Worm (Caenorhabditis elegans) whole organism, dauer: ENCODE data around the gene ubc-22.

Source experiments
- unc-62 ChIP-seq: sonication (generic microtip); optimal IDR thresholded peaks from 2 replicates; lab custom pipeline; 2017; ENCODE audit warnings: missing biosample characterization, missing genetic modification reagents, missing genetic modification characterization

The ubc-22 gene

DNA sequence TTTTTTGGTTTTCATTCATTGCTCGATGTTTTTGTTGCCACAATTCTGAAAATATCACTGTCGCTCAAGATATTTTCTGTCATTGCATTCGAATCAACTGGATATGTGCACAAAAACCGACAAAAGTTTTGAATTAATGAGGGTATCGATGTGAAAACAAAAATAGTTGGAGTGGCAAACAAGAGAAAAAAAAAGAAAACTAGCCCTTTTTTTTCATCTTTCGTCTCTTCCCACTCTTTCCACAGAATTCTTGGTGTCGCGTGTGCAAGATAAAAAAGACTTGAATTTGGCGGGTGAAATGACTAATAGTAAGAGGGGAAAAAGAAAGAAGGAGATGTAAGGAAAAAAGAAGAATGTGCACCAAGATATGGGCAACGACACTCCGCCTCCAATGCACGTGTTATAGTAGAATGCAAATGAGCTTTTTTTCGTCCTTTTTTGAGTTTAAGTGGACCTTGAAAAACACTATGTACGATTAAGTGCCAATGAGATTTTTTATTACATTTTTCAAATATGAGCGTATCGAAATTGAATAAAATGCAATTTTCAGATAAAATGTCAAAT, at the start of gene ubc-22, which contains the start of gene ubc-21:
ubc-22 (minus strand) TSS at position 51 of the 564 bp plus-strand sequence.
ubc-21 (plus strand) TSS at position 514 of the 564 bp plus-strand sequence.
- no peak for TF ChIP-seq unc-62 (GFP tag; lab: Kevin White, UChicago)

DNA sequence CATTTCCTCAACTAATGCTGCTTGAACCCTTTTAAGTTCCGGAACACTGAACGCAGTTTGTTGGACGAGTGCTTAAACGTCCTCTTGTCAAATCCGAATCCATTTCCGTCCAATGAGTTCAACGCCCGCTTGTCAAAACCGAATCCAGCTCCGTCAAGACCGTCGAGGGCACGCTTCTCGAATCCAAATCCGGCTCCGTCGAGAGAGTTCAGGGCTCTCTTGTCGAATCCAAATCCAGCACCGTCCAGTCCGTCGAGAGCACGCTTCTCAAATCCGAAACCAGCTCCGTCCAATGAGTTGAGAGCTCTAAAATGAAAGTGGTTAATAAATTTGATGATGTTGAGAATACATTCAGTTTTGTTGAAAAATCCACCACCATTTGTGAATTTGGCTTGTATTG, 48.8 kb upstream of the ubc-22 start:
- TF ChIP-seq unc-62 (GFP tag; lab: Kevin White, UChicago), result no peak

DNA sequence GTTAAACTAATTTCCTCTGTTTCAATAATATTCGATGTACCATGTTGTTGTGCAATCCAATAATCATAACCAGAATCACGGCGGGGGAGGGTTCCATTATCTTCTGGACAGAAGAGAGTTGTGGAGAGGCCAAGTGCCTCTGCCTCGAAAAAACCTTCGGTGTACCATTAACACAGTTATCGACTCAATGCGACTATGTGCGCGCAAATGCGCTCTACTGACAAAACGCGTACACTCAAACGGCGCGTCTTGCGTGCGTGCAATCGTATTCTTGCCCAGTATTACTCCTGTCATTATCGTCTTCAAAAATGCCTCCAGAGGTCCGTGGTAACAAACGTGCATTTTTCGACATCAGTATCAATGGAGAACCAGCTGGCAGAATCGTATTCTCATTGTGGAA, 42.1 kb upstream of the ubc-22 start, which contains the start of gene cyn-8:
cyn-8 (plus strand) TSS at position 217 of the 400 bp plus-strand sequence.
- TF ChIP-seq unc-62 (GFP tag; lab: Kevin White, UChicago), result no peak

DNA sequence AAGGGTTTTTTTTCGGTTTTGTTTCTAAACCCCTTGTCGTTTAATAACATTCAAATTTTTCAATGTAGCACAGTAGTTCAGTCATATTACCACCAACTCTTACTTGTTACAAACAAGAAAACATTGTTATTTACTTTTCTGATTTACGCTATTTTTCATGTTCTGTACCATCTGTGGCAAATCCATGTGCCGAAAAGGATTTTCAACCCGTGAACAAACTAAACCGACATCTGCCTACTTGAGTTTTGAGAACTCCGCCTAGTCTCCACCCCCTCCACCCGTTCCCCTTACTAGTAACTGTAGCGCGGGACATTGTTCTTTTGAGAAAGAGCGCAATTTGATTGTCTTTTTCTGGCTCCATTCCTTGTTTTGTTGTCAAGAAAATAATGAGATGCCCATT, 36.1 kb upstream of the ubc-22 start, which contains the start of gene ensh-1:
ensh-1 (plus strand) TSS at position 301 of the 400 bp plus-strand sequence.
- TF ChIP-seq unc-62 (GFP tag; lab: Kevin White, UChicago), result no peak

DNA sequence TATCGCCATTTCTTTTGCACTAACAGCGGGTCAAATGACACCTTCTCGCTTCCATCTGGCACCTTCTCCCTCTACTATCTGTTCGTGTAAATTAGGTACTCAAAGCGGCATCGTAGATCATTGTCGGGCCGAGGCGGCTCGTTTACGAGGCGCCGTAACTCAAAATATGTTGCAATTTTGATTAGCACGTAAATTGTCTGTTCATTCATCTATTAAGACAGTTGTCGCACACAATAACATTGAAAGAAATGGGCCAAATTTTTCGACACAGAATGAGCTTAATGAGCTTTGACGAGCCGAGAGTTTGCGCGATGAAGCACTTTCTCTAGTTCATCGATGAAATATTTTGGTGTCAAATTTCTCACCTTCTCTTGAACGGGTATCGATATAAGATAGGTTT, 34.0 kb upstream of the ubc-22 start:
- no peak for TF ChIP-seq unc-62 (GFP tag; lab: Kevin White, UChicago)

DNA sequence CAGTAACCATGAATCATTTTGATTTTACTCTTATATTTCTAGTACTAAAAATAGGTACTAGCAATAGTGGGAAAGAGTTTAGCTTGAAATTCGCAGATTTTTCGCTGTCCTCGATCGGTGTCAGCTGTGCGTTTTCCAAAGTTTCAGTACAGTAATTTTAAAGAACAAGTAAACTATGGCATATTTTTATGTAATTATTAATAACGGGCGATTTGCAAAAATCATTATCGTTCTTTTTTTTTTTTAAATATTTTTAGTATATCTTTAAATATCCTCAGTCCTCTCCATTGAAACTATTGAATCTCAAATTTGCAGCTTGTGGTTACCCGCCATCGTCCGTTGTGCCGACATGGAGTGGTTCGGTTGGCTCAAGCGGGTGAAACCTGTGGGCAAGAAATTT, 23.8 kb upstream of the ubc-22 start, which contains the start of gene C13E3.1:
C13E3.1 (plus strand) TSS at position 301 of the 400 bp plus-strand sequence.
- no peak for TF ChIP-seq unc-62 (GFP tag; lab: Kevin White, UChicago)

DNA sequence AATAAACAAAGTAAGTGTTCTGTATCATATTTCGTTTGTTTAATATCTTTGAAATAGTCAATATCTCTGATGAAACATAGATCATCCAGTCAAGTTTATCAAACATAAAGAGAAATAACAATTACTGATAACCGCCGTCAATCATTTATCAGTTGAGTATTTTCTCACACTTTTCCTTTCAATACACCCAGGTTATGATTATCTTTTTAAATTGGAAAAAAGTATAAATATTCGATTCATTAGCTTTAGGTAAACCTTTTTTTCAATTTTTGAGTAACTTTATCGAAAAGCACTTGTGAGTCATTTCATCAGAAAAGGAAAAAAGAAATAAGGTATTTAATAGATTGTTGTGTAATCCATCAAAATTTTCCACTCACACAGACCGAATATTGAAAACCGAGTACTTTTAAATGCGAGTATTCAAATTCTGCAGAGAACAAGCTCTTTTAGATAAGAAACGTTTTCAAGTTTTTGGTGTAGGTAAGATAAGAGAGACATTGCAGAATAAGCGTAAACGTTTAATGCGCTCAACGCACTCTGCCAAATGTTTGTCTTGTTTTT, 22.5 kb upstream of the ubc-22 start:
- no peak for TF ChIP-seq unc-62 (GFP tag; lab: Kevin White, UChicago)

DNA sequence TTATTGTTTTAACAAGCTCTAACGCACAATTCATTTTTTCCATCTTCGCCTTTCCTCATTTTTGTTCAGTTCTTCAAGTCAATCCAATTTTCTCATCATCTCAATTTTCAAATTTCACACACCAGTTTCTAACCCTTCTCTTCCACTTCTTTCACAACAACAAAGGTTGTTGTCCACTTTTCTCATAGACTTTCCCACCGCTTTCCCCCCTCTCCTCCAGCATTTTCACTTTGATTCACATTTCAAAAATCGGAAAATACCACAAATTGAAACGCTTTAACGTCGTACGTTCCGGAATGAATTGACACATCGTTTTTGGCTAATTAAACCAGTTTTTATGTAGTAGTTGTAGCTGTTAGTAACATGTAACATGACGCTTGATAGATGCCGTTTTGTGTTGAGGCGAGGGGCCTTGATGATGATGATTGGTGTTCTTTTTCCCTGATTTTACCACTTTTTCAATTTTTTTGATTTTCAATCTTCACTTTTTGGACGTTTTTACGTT, 21.3 kb upstream of the ubc-22 start:
- no peak for TF ChIP-seq unc-62 (GFP tag; lab: Kevin White, UChicago)

DNA sequence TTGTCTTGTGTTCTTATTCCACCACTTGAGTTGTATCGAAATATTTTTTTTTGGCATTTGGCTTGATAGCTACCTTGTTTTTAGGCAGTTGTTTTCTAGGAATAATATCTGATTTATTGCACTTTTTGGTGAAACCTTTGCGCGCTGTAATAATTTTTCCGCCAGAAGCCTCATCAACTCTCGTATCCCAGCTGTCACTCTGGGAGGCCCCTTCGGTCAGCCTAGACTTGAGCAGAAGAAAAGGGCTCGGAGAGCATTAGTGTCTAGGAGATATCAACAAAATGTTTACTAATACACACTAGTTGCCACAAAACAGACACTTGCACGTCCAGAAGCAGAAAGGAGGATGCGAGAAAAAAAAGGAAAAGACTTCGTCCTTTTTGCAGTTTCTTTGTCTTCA, 19.9 kb upstream of the ubc-22 start:
- TF ChIP-seq unc-62 (GFP tag; lab: Kevin White, UChicago), result no peak

DNA sequence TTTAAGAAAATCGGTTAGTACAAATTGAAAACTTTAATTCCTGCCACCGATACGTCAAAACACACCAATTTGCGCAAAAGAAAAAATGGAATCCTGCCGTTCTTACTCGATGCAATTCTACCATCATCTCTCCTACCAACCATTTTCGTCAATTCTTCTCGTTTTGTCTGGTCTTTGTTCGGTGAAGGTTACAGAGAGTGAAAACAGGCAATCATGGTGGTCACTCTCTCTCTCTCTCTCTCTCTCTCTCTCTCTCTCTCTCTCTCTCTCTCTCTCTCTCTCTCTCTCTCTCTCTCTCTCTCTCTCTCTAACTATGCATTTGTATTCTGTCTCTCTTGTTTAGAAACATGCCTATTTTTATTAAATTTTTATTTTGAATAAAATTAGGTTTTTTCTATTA, 13.2 kb upstream of the ubc-22 start:
- no peak for TF ChIP-seq unc-62 (GFP tag; lab: Kevin White, UChicago)

DNA sequence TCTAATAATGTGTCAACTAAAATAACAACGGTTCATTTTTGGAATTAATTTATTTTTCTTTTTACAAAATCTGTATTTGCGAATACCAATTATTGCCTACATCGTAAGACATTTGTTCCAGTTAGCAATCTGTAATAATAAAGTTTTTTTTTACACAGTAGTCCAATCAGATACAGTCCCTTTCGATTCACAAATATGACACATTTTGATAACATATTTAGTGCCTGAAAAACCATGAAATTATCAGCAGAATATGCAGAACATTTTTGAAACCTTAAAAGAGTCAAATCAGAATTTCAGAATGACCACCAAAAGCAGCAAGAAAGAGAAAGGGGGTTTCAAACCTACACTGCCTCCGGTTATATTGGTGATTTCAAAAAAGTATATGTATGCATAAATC, 10.4 kb upstream of the ubc-22 start, which contains the start of gene C06E2.2:
C06E2.2 (plus strand) TSS at position 301 of the 400 bp plus-strand sequence.
- TF ChIP-seq unc-62 (GFP tag; lab: Kevin White, UChicago), result no peak

DNA sequence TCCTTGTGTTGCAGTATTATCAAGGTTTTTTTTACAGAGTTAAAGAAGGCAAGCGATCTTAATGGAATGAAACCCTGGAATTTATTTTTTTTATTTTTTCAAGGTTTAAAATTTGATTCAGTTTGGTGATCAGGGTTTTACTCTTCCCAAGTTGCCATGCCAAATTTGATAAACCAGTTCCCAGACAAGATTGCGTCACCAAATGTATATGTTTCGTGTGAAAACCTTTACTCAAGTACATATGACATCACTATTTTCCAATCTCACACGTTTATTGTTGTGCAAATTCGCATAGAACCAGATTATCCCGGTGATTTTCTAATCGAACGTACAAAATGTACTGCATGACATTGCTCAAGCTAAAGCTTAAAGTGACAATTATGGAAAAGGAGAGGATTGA, 9.7 kb upstream of the ubc-22 start:
- TF ChIP-seq unc-62 (GFP tag; lab: Kevin White, UChicago), result no peak

DNA sequence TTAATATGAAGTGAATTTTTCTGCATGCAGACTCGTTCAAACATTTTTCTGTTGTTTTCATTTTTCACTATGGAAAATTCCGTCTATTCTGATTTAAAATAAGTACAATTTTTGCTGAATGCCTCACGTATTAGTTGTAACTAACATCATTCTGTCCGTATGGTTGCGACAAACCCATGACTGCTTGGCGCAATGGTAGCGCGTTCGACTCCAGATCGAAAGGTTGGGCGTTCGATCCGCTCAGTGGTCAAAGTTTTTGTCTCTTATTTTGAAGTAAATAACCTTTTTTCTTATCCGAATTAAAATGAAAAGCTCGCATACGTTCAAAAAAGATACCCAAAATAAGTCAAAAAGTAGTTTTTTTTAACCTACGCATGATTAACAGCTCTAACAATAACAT, 8.2 kb upstream of the ubc-22 start:
- TF ChIP-seq unc-62 (GFP tag; lab: Kevin White, UChicago), result no peak

DNA sequence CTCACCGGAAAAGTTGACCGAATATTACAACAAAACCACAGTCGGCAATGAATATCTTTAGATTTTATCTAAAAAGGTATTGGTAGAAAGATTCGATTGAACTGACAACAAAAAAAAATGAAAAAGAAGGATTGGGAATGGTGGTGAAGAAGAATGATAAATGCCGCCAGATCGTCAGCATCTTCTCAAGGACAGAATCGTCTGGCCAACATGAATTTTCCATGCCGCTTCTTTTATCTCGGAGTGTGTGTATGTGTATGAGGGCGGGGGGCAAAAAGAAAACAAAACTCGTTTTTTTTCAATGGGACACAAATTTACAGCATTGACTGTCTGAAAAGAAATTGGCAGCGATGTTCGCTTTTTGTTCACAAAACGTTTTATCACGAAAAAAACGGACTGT, 6.9 kb upstream of the ubc-22 start:
- no peak for TF ChIP-seq unc-62 (GFP tag; lab: Kevin White, UChicago)

DNA sequence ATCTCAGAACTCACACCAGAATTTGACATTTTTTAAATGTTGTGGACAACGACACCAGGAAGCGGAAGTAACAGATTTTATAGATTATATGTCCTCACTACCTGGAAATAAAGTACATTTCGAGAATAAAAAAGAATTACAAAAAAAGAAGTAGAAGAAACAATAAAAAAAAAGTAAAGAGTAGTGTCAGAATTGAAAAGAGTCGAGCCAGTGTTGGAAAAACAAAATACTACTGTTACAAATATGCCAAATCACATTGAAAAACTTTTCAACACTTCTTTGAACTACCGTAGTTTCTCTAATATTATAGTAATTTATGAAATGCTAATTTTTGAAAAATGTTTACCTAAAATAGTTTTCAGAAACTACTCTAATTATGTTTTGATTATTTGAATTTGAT, 5.8 kb upstream of the ubc-22 start, which contains the start of gene C06E2.1:
C06E2.1 (minus strand) TSS at position 101 of the 400 bp plus-strand sequence.
- TF ChIP-seq unc-62 (GFP tag; lab: Kevin White, UChicago), result no peak

DNA sequence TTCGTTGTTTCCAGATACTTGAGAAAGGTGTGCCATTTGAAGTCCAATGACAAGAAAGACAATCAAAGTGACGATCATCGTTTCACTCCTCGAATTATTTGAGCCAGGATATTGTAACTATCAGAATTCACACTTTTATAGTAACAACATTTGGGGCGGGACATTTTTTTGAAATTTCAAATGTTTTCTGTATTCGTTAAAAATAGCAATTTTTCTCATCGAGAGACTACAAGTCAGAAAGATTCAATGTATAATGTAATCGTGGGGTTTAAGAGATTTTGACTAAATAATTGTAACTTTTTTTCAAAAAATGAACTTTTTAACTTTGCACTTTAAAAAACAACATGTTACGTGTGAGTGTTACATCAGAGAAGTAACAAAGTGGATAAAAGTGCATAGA, 2.4 kb downstream of the ubc-22 start, which contains the start of gene ins-9:
ins-9 (minus strand) TSS at position 101 of the 400 bp plus-strand sequence.
- TF ChIP-seq unc-62 (GFP tag; lab: Kevin White, UChicago), result no peak

DNA sequence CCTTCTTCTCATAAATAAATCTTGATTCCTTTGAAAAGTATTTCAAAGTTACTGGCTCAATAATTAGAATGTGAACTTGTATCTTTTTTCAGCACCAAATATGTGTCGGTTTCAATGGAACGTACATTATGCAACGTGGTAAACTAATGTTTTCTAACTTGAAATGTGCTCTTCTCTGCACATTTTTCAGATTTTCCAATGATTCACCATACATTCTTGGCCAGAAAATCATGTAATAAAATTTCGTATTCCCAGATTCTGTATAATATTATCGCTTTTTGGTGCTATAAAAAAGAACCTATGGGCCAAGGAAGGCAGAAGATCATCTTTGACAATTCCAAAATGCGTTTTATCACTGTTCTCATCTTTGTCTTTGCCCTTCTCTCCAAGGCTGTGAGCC, 8.0 kb downstream of the ubc-22 start, which contains the start of gene C06E2.9:
C06E2.9 (plus strand) TSS at position 301 of the 400 bp plus-strand sequence.
- TF ChIP-seq unc-62 (GFP tag; lab: Kevin White, UChicago), result no peak
